Worm (Caenorhabditis elegans) whole organism, young adult: ENCODE measurements around the gene cyp-33C9.

ENCODE experiments used
- B0261.1 ChIP-seq: sonication (generic microtip); optimal IDR thresholded peaks from 2 replicates; lab custom pipeline; 2016; ENCODE audit warnings: mild to moderate bottlenecking, missing genetic modification characterization, moderate library complexity, missing compliant biosample characterization
- B0336.3 ChIP-seq: fragments of 200-800 bp; sonication (Bioruptor generic); IDR thresholded peaks from 2 replicates; pipeline ENCODE4 v1.3.6; 2022; ENCODE audit warnings: missing genetic modification characterization, missing compliant biosample characterization
- D2030.7 ChIP-seq: fragments of 200-800 bp; sonication (Bioruptor generic); IDR thresholded peaks from 2 replicates; pipeline ENCODE4 v1.3.6; 2022; ENCODE audit warnings: missing genetic modification reagents, missing genetic modification characterization, missing compliant biosample characterization
- F55B11.4 ChIP-seq: sonication (generic microtip); optimal IDR thresholded peaks from 2 replicates; lab custom pipeline; 2016; ENCODE audit warnings: missing compliant biosample characterization, missing genetic modification characterization, borderline replicate concordance; ENCODE audit not compliant: insufficient read depth
- K11D2.4 ChIP-seq: fragments of 200-800 bp; sonication (Bioruptor generic); IDR thresholded peaks from 2 replicates; pipeline ENCODE4 v1.3.6; 2022; ENCODE audit warnings: missing genetic modification reagents, missing genetic modification characterization, missing compliant biosample characterization
- K12H6.12 ChIP-seq: fragments of 200-800 bp; sonication (Bioruptor generic); optimal IDR thresholded peaks from 2 replicates; lab custom pipeline; 2018; ENCODE audit warnings: mild to moderate bottlenecking, missing genetic modification characterization, missing compliant biosample characterization
- Y53F4B.3 ChIP-seq: fragments of 200-800 bp; sonication (Bioruptor generic); IDR thresholded peaks from 2 replicates; pipeline ENCODE4 v1.3.6; 2022; ENCODE audit warnings: missing genetic modification reagents, missing genetic modification characterization, missing compliant biosample characterization
- Y56A3A.18 ChIP-seq: fragments of 200-800 bp; sonication (Bioruptor generic); IDR thresholded peaks from 2 replicates; pipeline ENCODE4 v1.3.6; 2022; ENCODE audit warnings: missing genetic modification reagents, missing genetic modification characterization, missing compliant biosample characterization
- Y95B8A.8 ChIP-seq: fragments of 200-800 bp; sonication (Bioruptor generic); IDR thresholded peaks from 2 replicates; pipeline ENCODE4 v1.3.6; 2022; ENCODE audit warnings: missing genetic modification reagents, missing genetic modification characterization, missing compliant biosample characterization
- akir-1 ChIP-seq: fragments of 200-800 bp; sonication (Bioruptor generic); optimal IDR thresholded peaks from 2 replicates; lab custom pipeline; 2018; ENCODE audit warnings: mild to moderate bottlenecking, missing genetic modification characterization, moderate library complexity, missing compliant biosample characterization
- aptf-2 ChIP-seq: fragments of 200-800 bp; sonication (Bioruptor generic); conservative IDR thresholded peaks from 2 replicates; pipeline ENCODE4 v1.3.6; 2022; ENCODE audit warnings: missing genetic modification reagents, missing genetic modification characterization, missing compliant biosample characterization
- cebp-2 ChIP-seq: fragments of 200-800 bp; sonication (Bioruptor generic); IDR thresholded peaks from 2 replicates; pipeline ENCODE4 v1.3.6; 2022; ENCODE audit warnings: missing genetic modification characterization, missing compliant biosample characterization
- ceh-27 ChIP-seq: fragments of 200-800 bp; sonication (Bioruptor generic); optimal IDR thresholded peaks from 2 replicates; lab custom pipeline; 2018; ENCODE audit warnings: mild to moderate bottlenecking, missing genetic modification characterization, moderate library complexity, missing compliant biosample characterization
- chd-7 ChIP-seq: sonication (generic microtip); optimal IDR thresholded peaks from 2 replicates; lab custom pipeline; 2016; ENCODE audit warnings: mild to moderate bottlenecking, missing genetic modification characterization, moderate library complexity, missing compliant biosample characterization
- die-1 ChIP-seq: sonication (generic microtip); optimal IDR thresholded peaks from 2 replicates; lab custom pipeline; 2016; ENCODE audit warnings: missing genotype, mild to moderate bottlenecking, missing genetic modification characterization, missing compliant biosample characterization
- dox-1 ChIP-seq: fragments of 200-800 bp; sonication (Bioruptor generic); IDR thresholded peaks from 2 replicates; pipeline ENCODE4 v1.3.6; 2022; ENCODE audit warnings: missing genetic modification reagents, missing genetic modification characterization, missing compliant biosample characterization
- dpl-1 ChIP-seq: fragments of 150-350 bp; optimal IDR thresholded peaks from 2 replicates; lab custom pipeline; 2014; ENCODE audit warnings: missing biosample characterization, missing genetic modification reagents, missing genetic modification characterization
- ekl-4 ChIP-seq: fragments of 200-800 bp; sonication (Bioruptor generic); IDR thresholded peaks from 2 replicates; pipeline ENCODE4 v1.3.6; 2022; ENCODE audit warnings: missing genetic modification reagents, missing genetic modification characterization, missing compliant biosample characterization
- hlh-26 ChIP-seq: fragments of 200-800 bp; sonication (Bioruptor generic); conservative IDR thresholded peaks from 2 replicates; pipeline ENCODE4 v1.3.6; 2022; ENCODE audit warnings: missing genetic modification reagents, missing genetic modification characterization, missing compliant biosample characterization
- lag-1 ChIP-seq: fragments of 200-800 bp; sonication (Bioruptor generic); IDR thresholded peaks from 2 replicates; pipeline ENCODE4 v1.3.6; 2022; ENCODE audit warnings: missing genetic modification reagents, missing genetic modification characterization, missing compliant biosample characterization
- lir-1 ChIP-seq: fragments of 200-800 bp; sonication (Bioruptor generic); conservative IDR thresholded peaks from 2 replicates; pipeline ENCODE4 v1.3.6; 2022; ENCODE audit warnings: missing genetic modification reagents, missing genetic modification characterization, missing compliant biosample characterization
- lsl-1 ChIP-seq: fragments of 200-800 bp; sonication (Bioruptor generic); optimal IDR thresholded peaks from 2 replicates; lab custom pipeline; 2018; ENCODE audit warnings: mild to moderate bottlenecking, missing genetic modification characterization, moderate library complexity, missing compliant biosample characterization
- lsy-27 ChIP-seq: sonication (generic microtip); optimal IDR thresholded peaks from 2 replicates; lab custom pipeline; 2017; ENCODE audit warnings: missing genetic modification characterization, mild to moderate bottlenecking, missing compliant biosample characterization, antibody characterized with exemption, missing genotype, borderline replicate concordance; ENCODE audit not compliant: insufficient read depth
- madf-3 ChIP-seq: fragments of 200-800 bp; sonication (Bioruptor generic); IDR thresholded peaks from 2 replicates; pipeline ENCODE4 v1.3.6; 2022; ENCODE audit warnings: missing genetic modification reagents, missing genetic modification characterization, missing compliant biosample characterization
- madf-6 ChIP-seq: fragments of 200-800 bp; sonication (Bioruptor generic); IDR thresholded peaks from 2 replicates; pipeline ENCODE4 v1.3.6; 2022; ENCODE audit warnings: missing genetic modification reagents, missing genetic modification characterization, missing compliant biosample characterization
- mel-28 ChIP-seq: sonication (generic microtip); optimal IDR thresholded peaks from 2 replicates; lab custom pipeline; 2016; ENCODE audit warnings: borderline replicate concordance, mild to moderate bottlenecking, missing genetic modification characterization, missing compliant biosample characterization
- mxl-1 ChIP-seq: sonication (generic microtip); optimal IDR thresholded peaks from 2 replicates; lab custom pipeline; 2016; ENCODE audit warnings: missing genetic modification characterization, missing compliant biosample characterization
- nfya-1 ChIP-seq: sonication (generic microtip); optimal IDR thresholded peaks from 2 replicates; lab custom pipeline; 2017; ENCODE audit warnings: antibody characterized with exemption, missing compliant biosample characterization, missing genetic modification characterization, borderline replicate concordance; ENCODE audit not compliant: insufficient read depth
- nfya-2 ChIP-seq: fragments of 200-800 bp; sonication (Bioruptor generic); IDR thresholded peaks from 2 replicates; pipeline ENCODE4 v1.3.6; 2022; ENCODE audit warnings: missing genetic modification reagents, missing genetic modification characterization, missing compliant biosample characterization
- nhr-27 ChIP-seq: fragments of 200-800 bp; sonication (Bioruptor generic); optimal IDR thresholded peaks from 2 replicates; lab custom pipeline; 2018; ENCODE audit warnings: mild to moderate bottlenecking, missing genetic modification characterization, moderate library complexity, missing compliant biosample characterization
- nhr-90 ChIP-seq: sonication (generic microtip); optimal IDR thresholded peaks from 2 replicates; lab custom pipeline; 2016; ENCODE audit warnings: missing genotype, mild to moderate bottlenecking, missing genetic modification characterization, missing compliant biosample characterization
- rcor-1 ChIP-seq: fragments of 200-800 bp; sonication (Bioruptor generic); IDR thresholded peaks from 2 replicates; pipeline ENCODE4 v1.3.6; 2022; ENCODE audit warnings: missing genetic modification reagents, missing genetic modification characterization, missing compliant biosample characterization
- rpc-1 ChIP-seq, 2 experiments: fragments of 150-350 bp in 1 of 2; sonication (generic microtip) in 1 of 2; optimal IDR thresholded peaks; 2 replicates each; lab custom pipeline; 2014 to 2018; ENCODE audit warnings: missing biosample characterization in 1 of 2, missing genetic modification characterization in 1 of 2, missing genetic modification reagents in 1 of 2, missing genotype in 1 of 2
- sea-2 ChIP-seq: fragments of 200-800 bp; sonication (Bioruptor generic); IDR thresholded peaks from 2 replicates; pipeline ENCODE4 v1.3.6; 2022; ENCODE audit warnings: missing genetic modification characterization, missing compliant biosample characterization
- snpc-3.4 ChIP-seq: sonication (generic microtip); optimal IDR thresholded peaks from 2 replicates; lab custom pipeline; 2017; ENCODE audit warnings: missing genetic modification characterization, mild to moderate bottlenecking, missing compliant biosample characterization, antibody characterized with exemption, moderate library complexity, missing genotype, missing genetic modification reagents
- tbp1 ChIP-seq: fragments of 200-800 bp; sonication (Bioruptor generic); optimal IDR thresholded peaks from 2 replicates; lab custom pipeline; 2018; ENCODE audit warnings: mild to moderate bottlenecking, missing genetic modification characterization, missing compliant biosample characterization
- zfh-2 ChIP-seq: fragments of 200-800 bp; sonication (Bioruptor generic); conservative IDR thresholded peaks from 2 replicates; pipeline ENCODE4 v1.3.6; 2022; ENCODE audit warnings: missing genetic modification reagents, missing genetic modification characterization, missing compliant biosample characterization

cyp-33C9 gene

DNA sequence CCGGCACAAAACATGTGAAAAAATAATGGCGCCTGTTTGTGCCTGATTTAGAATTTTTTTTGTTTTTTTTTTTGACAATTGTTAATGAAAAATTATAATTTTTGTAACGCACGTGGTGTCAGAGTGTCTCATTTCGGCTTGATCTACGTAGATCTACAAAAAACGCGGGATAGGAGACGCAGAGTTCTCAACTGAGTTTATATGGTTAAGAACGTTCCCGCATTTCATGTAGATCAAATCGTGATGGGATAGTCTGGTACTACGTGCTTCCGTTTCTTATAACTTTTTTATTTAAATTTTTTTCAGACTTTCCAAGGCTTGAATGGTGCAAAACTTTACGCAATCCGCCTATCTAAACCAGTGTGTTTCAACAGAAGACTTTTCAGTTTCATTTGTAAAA lies 34.4 kb upstream of the cyp-33C9 start, which contains the start of gene tat-6:
tat-6 (plus strand) TSS at position 301 of the 400 bp plus-strand sequence.
- TF ChIP-seq mxl-1 (no peak), akir-1 (no peak), sea-2 (GFP tag; lab: Robert Waterston, UW) (no peak), nfya-2 (GFP tag; lab: Robert Waterston, UW) (no peak), dox-1 (no peak), nhr-27 (tag; lab: Kevin White, UChicago) (no peak), F55B11.4 (tag; lab: Kevin White, UChicago) (no peak), mel-28 (no peak), tbp1 (GFP tag; lab: Kevin White, UChicago) (no peak)
- TF ChIP-seq, all 124 proteins: peak for 0

DNA sequence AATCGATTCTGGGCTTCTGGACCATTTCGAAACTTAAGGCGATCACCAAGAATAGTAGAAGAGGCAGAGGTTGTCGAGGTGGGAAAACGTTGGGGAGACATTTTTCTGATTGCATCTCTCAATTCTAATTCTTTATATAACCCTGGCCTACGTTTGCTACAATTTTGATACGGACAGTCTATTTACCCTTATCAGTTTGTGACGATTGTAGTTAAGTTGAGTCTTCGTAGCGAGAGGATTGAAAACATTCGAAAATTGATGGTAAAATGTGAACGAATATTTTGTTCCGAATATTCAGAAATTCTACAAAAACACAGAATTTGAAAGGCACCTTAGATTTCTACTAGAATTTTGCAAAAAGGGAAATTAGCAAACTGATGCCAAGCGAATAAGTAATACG lies 33.3 kb upstream of the cyp-33C9 start, which contains the start of gene Y73C8C.10:
Y73C8C.10 (minus strand) TSS at position 101 of the 400 bp plus-strand sequence.
- no peak for TF ChIP-seq K11D2.4 (GFP tag; lab: Robert Waterston, UW)
- TF ChIP-seq, all 124 proteins: peak for 0

DNA sequence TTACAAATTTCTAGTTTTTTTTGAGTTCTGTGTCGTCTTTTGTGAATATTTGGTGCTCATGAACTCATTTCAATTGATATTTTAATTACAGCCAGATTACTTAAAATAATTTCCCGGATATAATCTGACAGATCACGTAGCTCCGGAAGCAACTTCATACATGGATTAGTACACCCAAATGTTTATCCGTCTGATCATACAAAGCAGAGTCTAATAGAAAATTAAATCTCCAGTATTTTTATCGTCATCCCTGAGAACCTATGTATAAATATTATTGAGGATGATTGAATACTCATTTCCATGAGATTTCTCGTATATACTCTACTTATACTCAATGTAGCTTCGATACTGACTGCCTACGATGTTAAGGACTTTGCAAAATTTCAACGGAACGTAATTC lies 30.6 kb upstream of the cyp-33C9 start, which contains the start of gene Y73C8C.12:
Y73C8C.12 (plus strand) TSS at position 301 of the 400 bp plus-strand sequence.
- TF ChIP-seq chd-7 (tag; lab: Kevin White, UChicago) (no peak), Y53F4B.3 (GFP tag; lab: Robert Waterston, UW) (no peak), rpc-1 (optimal IDR thresholded peaks at IDR 0.05; lab: Kevin White, UChicago) (no peak), rpc-1 (tag; optimal IDR thresholded peaks at IDR 0.05; lab: Kevin White, UChicago) (no peak), K12H6.12 (tag; lab: Kevin White, UChicago) (no peak), die-1 (tag; lab: Kevin White, UChicago) (no peak), lsy-27 (tag; lab: Kevin White, UChicago) (no peak), Y95B8A.8 (GFP tag; lab: Robert Waterston, UW) (no peak), snpc-3.4 (no peak), hlh-26 (GFP tag; lab: Robert Waterston, UW) (no peak), B0336.3 (GFP tag; lab: Robert Waterston, UW) (no peak), lag-1 (GFP tag; lab: Robert Waterston, UW) (no peak), aptf-2 (no peak), Y56A3A.18 (GFP tag; lab: Robert Waterston, UW) (no peak), madf-6 (GFP tag; lab: Robert Waterston, UW) (no peak), dpl-1 (GFP tag; lab: Kevin White, UChicago) (no peak), rcor-1 (GFP tag; lab: Robert Waterston, UW) (no peak), zfh-2 (no peak), ekl-4 (GFP tag; lab: Robert Waterston, UW) (no peak)

DNA sequence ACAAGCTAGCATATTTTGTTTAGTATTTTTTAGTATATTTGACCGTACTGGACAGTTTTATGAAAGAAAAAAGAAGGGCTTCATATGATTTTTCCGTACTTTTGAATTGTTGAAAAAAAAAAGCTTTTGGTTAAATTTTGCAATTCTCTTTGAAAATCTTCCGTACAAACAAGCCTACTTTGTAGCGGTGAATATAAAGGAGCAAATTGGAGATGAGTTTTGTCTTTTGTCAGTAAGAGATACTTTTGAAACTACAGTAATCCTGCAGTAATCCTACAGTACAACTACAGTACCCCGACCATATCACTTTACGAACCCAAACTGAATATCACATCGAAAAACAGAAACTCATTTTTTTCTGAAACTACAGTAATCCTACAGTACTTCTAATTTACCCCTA lies 28.0 kb upstream of the cyp-33C9 start:
- no peak for TF ChIP-seq cebp-2 (GFP tag; lab: Robert Waterston, UW)
- no peak for TF ChIP-seq nhr-90 (tag; lab: Kevin White, UChicago)
- no peak for TF ChIP-seq hlh-26 (GFP tag; lab: Robert Waterston, UW)
- no peak for TF ChIP-seq nfya-1 (tag; lab: Kevin White, UChicago)
- no peak for TF ChIP-seq B0261.1 (tag; lab: Kevin White, UChicago)
- no peak for TF ChIP-seq B0336.3 (GFP tag; lab: Robert Waterston, UW)
- no peak for TF ChIP-seq madf-3
- TF ChIP-seq ceh-27 (GFP tag; lab: Kevin White, UChicago) = no peak
- TF ChIP-seq D2030.7 (GFP tag; lab: Robert Waterston, UW) = no peak
- TF ChIP-seq lir-1 (GFP tag; lab: Robert Waterston, UW) = no peak
- TF ChIP-seq lsl-1 (GFP tag; lab: Kevin White, UChicago) = no peak
- no peak for TF ChIP-seq F55B11.4 (tag; lab: Kevin White, UChicago)
